Worm (Caenorhabditis elegans) whole organism, L3 larva: ENCODE data around the gene ced-13.

Experiments
- ama-1 ChIP-seq: fragments of 150-350 bp; optimal IDR thresholded peaks from 2 replicates; lab custom pipeline; 2018
- ceh-16 ChIP-seq: sonication (generic microtip); optimal IDR thresholded peaks from 2 replicates; lab custom pipeline; 2017; ENCODE audit warnings: missing biosample characterization, missing genetic modification characterization
- ceh-28 ChIP-seq: fragments of 150-350 bp; optimal IDR thresholded peaks from 2 replicates; lab custom pipeline; 2014; ENCODE audit warnings: missing biosample characterization, missing genetic modification reagents, missing genetic modification characterization
- elt-2 ChIP-seq: sonication (generic microtip); optimal IDR thresholded peaks from 2 replicates; lab custom pipeline; 2016; ENCODE audit warnings: missing genetic modification reagents, mild to moderate bottlenecking, missing genetic modification characterization, missing compliant biosample characterization
- eor-1 ChIP-seq, 2 experiments: fragments of 150-350 bp; optimal IDR thresholded peaks; 2 replicates each; lab custom pipeline; 2014 to 2018; ENCODE audit warnings: missing biosample characterization in 2 of 2, missing genetic modification characterization in 2 of 2
- fos-1 ChIP-seq: fragments of 150-350 bp; optimal IDR thresholded peaks from 2 replicates; lab custom pipeline; 2014; ENCODE audit warnings: missing biosample characterization, missing genetic modification characterization
- hmg-11 ChIP-seq: sonication (generic microtip); optimal IDR thresholded peaks from 2 replicates; lab custom pipeline; 2016; ENCODE audit warnings: missing genetic modification characterization, missing compliant biosample characterization
- lin-39 ChIP-seq: fragments of 150-350 bp; optimal IDR thresholded peaks from 2 replicates; lab custom pipeline; 2018; ENCODE audit warnings: missing biosample characterization, missing genetic modification reagents, missing genetic modification characterization
- nfya-1 ChIP-seq: sonication (generic microtip); optimal IDR thresholded peaks from 2 replicates; lab custom pipeline; 2017; ENCODE audit warnings: missing genetic modification characterization, mild to moderate bottlenecking, missing compliant biosample characterization, antibody characterized with exemption, moderate library complexity; ENCODE audit not compliant: insufficient read depth
- nhr-12 ChIP-seq: fragments of 150-350 bp; optimal IDR thresholded peaks from 2 replicates; lab custom pipeline; 2014; ENCODE audit warnings: missing biosample characterization, missing genetic modification characterization
- nhr-23 ChIP-seq: fragments of 150-350 bp; optimal IDR thresholded peaks from 2 replicates; lab custom pipeline; 2014; ENCODE audit warnings: missing biosample characterization, missing genetic modification reagents, missing genetic modification characterization
- nhr-237 ChIP-seq: fragments of 150-350 bp; optimal IDR thresholded peaks from 2 replicates; lab custom pipeline; 2014; ENCODE audit warnings: missing biosample characterization, missing genetic modification characterization
- nhr-25 ChIP-seq: sonication (generic microtip); optimal IDR thresholded peaks from 2 replicates; lab custom pipeline; 2017; ENCODE audit warnings: missing biosample characterization, missing genetic modification characterization
- nhr-28 ChIP-seq: fragments of 150-350 bp; optimal IDR thresholded peaks from 2 replicates; lab custom pipeline; 2014; ENCODE audit warnings: missing biosample characterization, missing genetic modification characterization
- nhr-43 ChIP-seq: sonication (generic microtip); optimal IDR thresholded peaks from 2 replicates; lab custom pipeline; 2016; ENCODE audit warnings: mild to moderate bottlenecking, missing genetic modification characterization, missing compliant biosample characterization; ENCODE audit not compliant: poor library complexity, severe bottlenecking
- nhr-76 ChIP-seq: fragments of 150-350 bp; sonication (generic microtip); optimal IDR thresholded peaks from 5 replicates; lab custom pipeline; 2014; ENCODE audit warnings: missing biosample characterization, missing genetic modification characterization
- pha-4 ChIP-seq: fragments of 150-350 bp; optimal IDR thresholded peaks from 2 replicates; lab custom pipeline; 2014; ENCODE audit warnings: missing biosample characterization, missing genetic modification reagents, missing genetic modification characterization
- snpc-4 ChIP-seq: fragments of 150-350 bp; optimal IDR thresholded peaks from 2 replicates; lab custom pipeline; 2014; ENCODE audit warnings: missing biosample characterization, missing genetic modification characterization
- tbx-2 ChIP-seq: sonication (generic microtip); optimal IDR thresholded peaks from 2 replicates; lab custom pipeline; 2016; ENCODE audit warnings: mild to moderate bottlenecking, missing genetic modification characterization, missing compliant biosample characterization
- zag-1 ChIP-seq: fragments of 150-350 bp; optimal IDR thresholded peaks from 2 replicates; lab custom pipeline; 2014; ENCODE audit warnings: missing biosample characterization, missing genetic modification characterization

The ced-13 gene

DNA sequence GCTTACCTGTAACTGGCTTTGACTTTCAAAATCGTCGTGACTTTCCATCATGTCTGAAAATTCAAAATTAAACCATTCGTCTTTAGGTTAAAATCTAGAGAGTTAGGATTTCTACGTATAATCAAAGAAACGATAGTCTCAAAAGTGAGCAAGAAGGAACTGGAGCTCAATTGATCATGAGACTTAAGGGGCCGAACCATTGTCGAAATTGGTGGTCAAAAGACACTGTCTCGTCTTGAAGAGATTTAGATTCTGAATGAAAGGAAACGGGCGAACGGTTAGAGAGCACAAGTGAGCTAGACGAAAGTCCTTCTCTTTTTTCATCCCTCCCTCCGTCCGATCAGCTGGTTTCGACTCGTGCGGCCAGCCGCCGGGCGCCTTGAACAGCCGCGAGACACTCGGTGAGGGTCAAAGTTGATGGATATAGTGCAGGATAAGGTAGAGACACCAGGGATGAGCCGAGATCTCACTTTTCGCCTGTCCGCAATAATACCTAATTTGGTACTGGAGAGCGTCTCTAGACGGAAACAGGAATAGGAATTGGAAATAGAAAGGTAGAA, 38.2 kb downstream of the ced-13 start, which contains the start of gene M60.7:
TSS of gene M60.7 (minus strand) at position 51 of the 560 bp plus-strand sequence.
- no peak for TF ChIP-seq ceh-16
- no peak for TF ChIP-seq nhr-237 (tag; lab: Kevin White, UChicago)
- peak; percentile 7 for TF ChIP-seq lin-39 (tag; lab: Kevin White, UChicago)

- TF ChIP-seq nhr-28 (no peak), pha-4 (tag; lab: Kevin White, UChicago) (peak; percentile 52), nhr-43 (tag; lab: Kevin White, UChicago) (no peak)
- TF ChIP-seq, all 47 proteins: peak for 1
Measured at ce11 chrX:8257687-8258086, 41.8 kb downstream of the ced-13 start.

- TF ChIP-seq ama-1 (lab: Kevin White, UChicago) (no peak), nhr-25 (tag; lab: Kevin White, UChicago) (peak; percentile 74), nhr-23 (tag; lab: Kevin White, UChicago) (peak; percentile 15)
Measured at ce11 chrX:8255433-8255832, 44.0 kb downstream of the ced-13 start.

DNA sequence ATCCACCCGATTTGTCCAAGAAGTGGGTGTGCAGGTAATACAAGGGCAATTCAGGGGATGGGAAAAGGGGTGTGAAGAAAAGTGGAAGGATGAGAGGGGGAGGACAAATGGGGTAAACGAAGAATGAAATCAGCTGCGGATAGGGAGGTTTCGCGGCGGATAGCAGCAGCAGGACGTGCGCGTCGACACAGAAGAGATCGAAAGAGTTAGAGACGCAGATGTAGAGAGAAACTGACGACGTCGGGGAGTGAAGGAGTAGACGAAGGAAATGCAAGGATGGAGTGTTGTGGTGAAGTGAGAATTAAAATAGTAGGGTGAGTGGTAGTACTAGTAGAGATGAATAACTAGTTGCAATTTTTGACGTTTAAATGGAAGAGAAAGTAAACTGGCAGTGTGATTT, 47.2 kb downstream of the ced-13 start, which contains the start of gene M60.6:
TSS of gene M60.6 (minus strand) at position 166 of the 400 bp plus-strand sequence.
- TF ChIP-seq tbx-2 (tag; lab: Kevin White, UChicago) (no peak), ama-1 (lab: Kevin White, UChicago) (no peak), fos-1 (tag; lab: Kevin White, UChicago) (no peak), ceh-28 (tag; lab: Kevin White, UChicago) (no peak), hmg-11 (tag; lab: Kevin White, UChicago) (peak; percentile 24), nhr-25 (tag; lab: Kevin White, UChicago) (peak; percentile 51), zag-1 (tag; lab: Kevin White, UChicago) (no peak), nhr-76 (tag; lab: Kevin White, UChicago) (no peak), snpc-4 (tag; lab: Kevin White, UChicago) (peak; percentile 34), nfya-1 (peak; percentile 47), nhr-23 (tag; lab: Kevin White, UChicago) (peak; percentile 33), eor-1 (tag; optimal IDR thresholded peaks at IDR 0.05; lab: Kevin White, UChicago) (no peak), elt-2 (tag; lab: Kevin White, UChicago) (no peak), nhr-12 (no peak), nhr-43 (tag; lab: Kevin White, UChicago) (peak; percentile 23)
